Fruit fly (Drosophila melanogaster): ENCODE results near the gene DENR.

Gene DENR

dm6 chrX:16900283-16900682 lies 13.9 kb upstream of the DENR start:
- TF ChIP-seq CG11617 (GFP tag; optimal IDR thresholded peaks at IDR 0.05) (no peak), CG7101 (tag; optimal IDR thresholded peaks at IDR 0.05) (no peak), CG14711 (tag; optimal IDR thresholded peaks at IDR 0.05) (no peak), kay (GFP tag; ENCODE audit: borderline replicate concordance) (no peak), CG12768 (GFP tag; optimal IDR thresholded peaks at IDR 0.05) (no peak), cnc (optimal IDR thresholded peaks at IDR 0.05) (no peak)

- no peak for TF ChIP-seq Hr96 (GFP tag; optimal IDR thresholded peaks at IDR 0.05)
- TF ChIP-seq CG12768 (GFP tag; optimal IDR thresholded peaks at IDR 0.05) = no peak
- TF ChIP-seq tj (GFP tag; optimal IDR thresholded peaks at IDR 0.05) = no peak
- TF ChIP-seq CG11617 (GFP tag; optimal IDR thresholded peaks at IDR 0.05) = no peak
- TF ChIP-seq CG7045 (GFP tag; optimal IDR thresholded peaks at IDR 0.05) = no peak
- TF ChIP-seq CG33017 (tag; optimal IDR thresholded peaks at IDR 0.05) = no peak
- no peak for TF ChIP-seq cnc (optimal IDR thresholded peaks at IDR 0.05)
- TF ChIP-seq kay (GFP tag; ENCODE audit: borderline replicate concordance) = no peak
- no peak for TF ChIP-seq cic (GFP tag; optimal IDR thresholded peaks at IDR 0.05)
- TF ChIP-seq ovo (GFP tag; optimal IDR thresholded peaks at IDR 0.05) = no peak
Observed at dm6 chrX:16897087-16897486, 10.7 kb upstream of the DENR start, which contains the start of gene CG33252. TSS of gene CG33252 (minus strand) at chrX:16897187.

dm6 chrX:16893034-16893433 lies 6.7 kb upstream of the DENR start:
- no peak for TF ChIP-seq CG5204 (GFP tag; optimal IDR thresholded peaks at IDR 0.05)
- TF ChIP-seq ovo (GFP tag; optimal IDR thresholded peaks at IDR 0.05) = peak; percentile 68
- peak; percentile 6 for TF ChIP-seq CG7045 (GFP tag; optimal IDR thresholded peaks at IDR 0.05)
- peak; percentile 64 for TF ChIP-seq cic (GFP tag; optimal IDR thresholded peaks at IDR 0.05)
- peak; percentile 30 for TF ChIP-seq Hr96 (GFP tag; optimal IDR thresholded peaks at IDR 0.05)
- peak; percentile 39 for TF ChIP-seq kay (GFP tag; ENCODE audit: borderline replicate concordance)
- no peak for TF ChIP-seq tj (GFP tag; optimal IDR thresholded peaks at IDR 0.05)
- TF ChIP-seq pad (GFP tag; optimal IDR thresholded peaks at IDR 0.05) = peak; percentile 49
- TF ChIP-seq Clk (GFP tag; optimal IDR thresholded peaks at IDR 0.05) = no peak
- peak; percentile 32 for TF ChIP-seq CG12768 (GFP tag; optimal IDR thresholded peaks at IDR 0.05)
- peak; percentile 32 for TF ChIP-seq Crg-1 (GFP tag; optimal IDR thresholded peaks at IDR 0.05)
- no peak for TF ChIP-seq toe (GFP tag; optimal IDR thresholded peaks at IDR 0.05)
- peak; percentile 38 for TF ChIP-seq Mnt (GFP tag; optimal IDR thresholded peaks at IDR 0.05)
- peak; percentile 51 for TF ChIP-seq CG7101 (tag; optimal IDR thresholded peaks at IDR 0.05)
- peak; percentile 39 for TF ChIP-seq CG11617 (GFP tag; optimal IDR thresholded peaks at IDR 0.05)
- peak; percentile 36 for TF ChIP-seq CG1620 (GFP tag; optimal IDR thresholded peaks at IDR 0.05)
- TF ChIP-seq CG33017 (tag; optimal IDR thresholded peaks at IDR 0.05) = peak; percentile 0
- peak; percentile 23 for TF ChIP-seq CG14711 (tag; optimal IDR thresholded peaks at IDR 0.05)

dm6 chrX:16890599-16890998 lies 4.2 kb upstream of the DENR start:
- TF ChIP-seq CG7045 (GFP tag; optimal IDR thresholded peaks at IDR 0.05) (peak; percentile 52), pad (GFP tag; optimal IDR thresholded peaks at IDR 0.05) (peak; percentile 32), CG11617 (GFP tag; optimal IDR thresholded peaks at IDR 0.05) (peak; percentile 42), CG33017 (tag; optimal IDR thresholded peaks at IDR 0.05) (peak; percentile 1), Mnt (GFP tag; optimal IDR thresholded peaks at IDR 0.05) (peak; percentile 38), cic (GFP tag; optimal IDR thresholded peaks at IDR 0.05) (peak; percentile 20), CG7101 (tag; optimal IDR thresholded peaks at IDR 0.05) (peak; percentile 58), CG14711 (tag; optimal IDR thresholded peaks at IDR 0.05) (peak; percentile 11), cnc (optimal IDR thresholded peaks at IDR 0.05) (no peak), tj (GFP tag; optimal IDR thresholded peaks at IDR 0.05) (peak; percentile 10), toe (GFP tag; optimal IDR thresholded peaks at IDR 0.05) (no peak), CG12768 (GFP tag; optimal IDR thresholded peaks at IDR 0.05) (peak; percentile 29), Clk (GFP tag; optimal IDR thresholded peaks at IDR 0.05) (no peak)

dm6 chrX:16889510-16889909 lies 3.1 kb upstream of the DENR start, which contains the start of gene CG13002:
TSS of gene CG13002 (plus strand) at chrX:16889810.
- TF ChIP-seq Mnt (GFP tag; optimal IDR thresholded peaks at IDR 0.05) (no peak), CG11617 (GFP tag; optimal IDR thresholded peaks at IDR 0.05) (no peak), Crg-1 (GFP tag; optimal IDR thresholded peaks at IDR 0.05) (no peak), ovo (GFP tag; optimal IDR thresholded peaks at IDR 0.05) (no peak), Clk (GFP tag; optimal IDR thresholded peaks at IDR 0.05) (no peak), CG5204 (GFP tag; optimal IDR thresholded peaks at IDR 0.05) (no peak), toe (GFP tag; optimal IDR thresholded peaks at IDR 0.05) (no peak), CG7101 (tag; optimal IDR thresholded peaks at IDR 0.05) (no peak), kay (GFP tag; ENCODE audit: borderline replicate concordance) (no peak), cic (GFP tag; optimal IDR thresholded peaks at IDR 0.05) (no peak)

dm6 chrX:16884280-16884679 lies 2.1 kb downstream of the DENR start, which contains the start of the genes Nprl2 and Polr3I:
TSS of gene Nprl2 (minus strand) at chrX:16884365.
TSS of gene Polr3I (plus strand) at chrX:16884581.
- TF ChIP-seq Crg-1 (GFP tag; optimal IDR thresholded peaks at IDR 0.05) = no peak
- TF ChIP-seq bab1 (GFP tag; optimal IDR thresholded peaks at IDR 0.05) = peak; percentile 33
- no peak for TF ChIP-seq CG11617 (GFP tag; optimal IDR thresholded peaks at IDR 0.05)

dm6 chrX:16881015-16881414 lies 5.3 kb downstream of the DENR start, which contains the start of gene CG4872:
TSS of gene CG4872 (plus strand) at chrX:16881347.
- TF ChIP-seq ovo (GFP tag; optimal IDR thresholded peaks at IDR 0.05) = no peak
- no peak for TF ChIP-seq CG5204 (GFP tag; optimal IDR thresholded peaks at IDR 0.05)
- no peak for TF ChIP-seq toe (GFP tag; optimal IDR thresholded peaks at IDR 0.05)
- no peak for TF ChIP-seq CG33017 (tag; optimal IDR thresholded peaks at IDR 0.05)
- TF ChIP-seq pad (GFP tag; optimal IDR thresholded peaks at IDR 0.05) = no peak
- no peak for TF ChIP-seq Mnt (GFP tag; optimal IDR thresholded peaks at IDR 0.05)
- TF ChIP-seq cnc (optimal IDR thresholded peaks at IDR 0.05) = no peak
- TF ChIP-seq CG7101 (tag; optimal IDR thresholded peaks at IDR 0.05) = peak; percentile 56
- no peak for TF ChIP-seq Hr96 (GFP tag; optimal IDR thresholded peaks at IDR 0.05)
- no peak for TF ChIP-seq CG1620 (GFP tag; optimal IDR thresholded peaks at IDR 0.05)
- TF ChIP-seq CG11617 (GFP tag; optimal IDR thresholded peaks at IDR 0.05) = peak; percentile 15
- TF ChIP-seq CG12768 (GFP tag; optimal IDR thresholded peaks at IDR 0.05) = no peak
- peak; percentile 73 for TF ChIP-seq CG14711 (tag; optimal IDR thresholded peaks at IDR 0.05)
- peak; percentile 50 for TF ChIP-seq bab1 (GFP tag; optimal IDR thresholded peaks at IDR 0.05)
- no peak for TF ChIP-seq cic (GFP tag; optimal IDR thresholded peaks at IDR 0.05)
- TF ChIP-seq Clk (GFP tag; optimal IDR thresholded peaks at IDR 0.05) = no peak
- TF ChIP-seq CG7045 (GFP tag; optimal IDR thresholded peaks at IDR 0.05) = no peak
- no peak for TF ChIP-seq tj (GFP tag; optimal IDR thresholded peaks at IDR 0.05)
- TF ChIP-seq kay (GFP tag; ENCODE audit: borderline replicate concordance) = no peak
- peak; percentile 3 for TF ChIP-seq Crg-1 (GFP tag; optimal IDR thresholded peaks at IDR 0.05)

Measured in whole organism, adult.